Fruit fly (Drosophila melanogaster) whole organism, embryonic: Measurements from ENCODE around the gene dao.

Experiments
- CG10147 ChIP-seq: fragments of 200-800 bp; sonication (Bioruptor generic); optimal IDR thresholded peaks from 2 replicates; lab custom pipeline; 2019; ENCODE audit warnings: missing biosample characterization, mild to moderate bottlenecking, missing genetic modification characterization, moderate library complexity
- CG10366 ChIP-seq: fragments of 200-800 bp; sonication (Bioruptor generic); IDR thresholded peaks from 2 replicates; pipeline ENCODE4 v1.3.6; 2022; ENCODE audit warnings: missing biosample characterization, missing genetic modification characterization
- CG10959 ChIP-seq: fragments of 200-800 bp; sonication (Bioruptor generic); IDR thresholded peaks from 2 replicates; pipeline ENCODE4 v1.3.6; 2022; ENCODE audit warnings: missing biosample characterization, missing genetic modification characterization
- CG11247 ChIP-seq: fragments of 200-800 bp; sonication (Bioruptor generic); IDR thresholded peaks from 2 replicates; pipeline ENCODE4 v1.3.6; 2022; ENCODE audit warnings: missing biosample characterization, missing genetic modification characterization
- CG11398 ChIP-seq: fragments of 200-800 bp; sonication (Bioruptor generic); optimal IDR thresholded peaks from 2 replicates; lab custom pipeline; 2016; ENCODE audit warnings: missing biosample characterization, missing genetic modification characterization
- CG12391 ChIP-seq: fragments of 200-800 bp; sonication (Bioruptor generic); optimal IDR thresholded peaks from 3 replicates; lab custom pipeline; 2018; ENCODE audit warnings: missing biosample characterization, mild to moderate bottlenecking, missing genetic modification characterization, moderate library complexity
- CG12744 ChIP-seq: fragments of 200-800 bp; sonication (Bioruptor generic); optimal IDR thresholded peaks from 2 replicates; lab custom pipeline; 2016; ENCODE audit warnings: missing biosample characterization, missing genetic modification characterization
- CG12769 ChIP-seq: fragments of 200-800 bp; sonication (Bioruptor generic); optimal IDR thresholded peaks from 2 replicates; lab custom pipeline; 2019; ENCODE audit warnings: missing biosample characterization, mild to moderate bottlenecking, missing genetic modification characterization, moderate library complexity
- CG14441 ChIP-seq: fragments of 200-800 bp; sonication (Bioruptor generic); IDR thresholded peaks from 2 replicates; pipeline ENCODE4 v1.3.6; 2022; ENCODE audit warnings: missing biosample characterization, missing genetic modification characterization
- CG14710 ChIP-seq: fragments of 200-800 bp; sonication (Bioruptor generic); optimal IDR thresholded peaks from 3 replicates; lab custom pipeline; 2019; ENCODE audit warnings: missing biosample characterization, mild to moderate bottlenecking, missing genetic modification characterization, moderate library complexity
- CG14860 ChIP-seq: fragments of 200-800 bp; sonication (Bioruptor generic); IDR thresholded peaks from 3 replicates; pipeline ENCODE4 v1.3.6; 2022; ENCODE audit warnings: missing biosample characterization, missing genetic modification characterization; ENCODE audit not compliant: partially characterized antibody
- CG14965 ChIP-seq: fragments of 200-800 bp; sonication (Bioruptor generic); optimal IDR thresholded peaks from 2 replicates; lab custom pipeline; 2016; ENCODE audit warnings: missing biosample characterization, missing genetic modification characterization, borderline replicate concordance
- CG16813 ChIP-seq: fragments of 200-800 bp; sonication (Bioruptor generic); IDR thresholded peaks from 3 replicates; pipeline ENCODE4 v1.3.6; 2022; ENCODE audit warnings: missing biosample characterization, missing genetic modification characterization; ENCODE audit not compliant: partially characterized antibody
- CG30431 ChIP-seq: fragments of 200-800 bp; sonication (Bioruptor generic); optimal IDR thresholded peaks from 2 replicates; lab custom pipeline; 2017; ENCODE audit warnings: missing biosample characterization, missing genetic modification characterization
- CG6254 ChIP-seq: fragments of 200-800 bp; sonication (Bioruptor generic); optimal IDR thresholded peaks from 3 replicates; lab custom pipeline; 2017; ENCODE audit warnings: mild to moderate bottlenecking, missing biosample characterization, missing genetic modification reagents, missing genetic modification characterization
- CG6654 ChIP-seq: fragments of 200-800 bp; sonication (Bioruptor generic); optimal IDR thresholded peaks from 2 replicates; lab custom pipeline; 2017; ENCODE audit warnings: missing biosample characterization, mild to moderate bottlenecking, missing genetic modification characterization
- CG6791 ChIP-seq: fragments of 200-800 bp; sonication (Bioruptor generic); IDR thresholded peaks from 3 replicates; pipeline ENCODE4 v1.3.6; 2022; ENCODE audit warnings: missing biosample characterization, missing genetic modification characterization; ENCODE audit not compliant: partially characterized antibody
- Ets65A ChIP-seq: fragments of 200-800 bp; sonication (Bioruptor generic); peaks from one replicate; lab custom pipeline; 2016; ENCODE audit warnings: missing biosample characterization, missing genetic modification characterization
- HLH4C ChIP-seq: fragments of 200-800 bp; sonication (Bioruptor generic); IDR thresholded peaks from 3 replicates; pipeline ENCODE4 v1.3.6; 2022; ENCODE audit warnings: missing biosample characterization, missing genetic modification characterization; ENCODE audit not compliant: partially characterized antibody
- Hey ChIP-seq: fragments of 200-800 bp; sonication (Bioruptor generic); optimal IDR thresholded peaks from 3 replicates; lab custom pipeline; 2018; ENCODE audit warnings: missing biosample characterization, mild to moderate bottlenecking, missing genetic modification characterization
- HmgZ ChIP-seq: fragments of 200-800 bp; sonication (Bioruptor generic); optimal IDR thresholded peaks from 2 replicates; lab custom pipeline; 2018; ENCODE audit warnings: missing biosample characterization, mild to moderate bottlenecking, missing genetic modification characterization
- Hr39 ChIP-seq: fragments of >200 bp; optimal IDR thresholded peaks from 2 replicates; lab custom pipeline; 2017
- Lhr ChIP-seq: fragments of 200-800 bp; sonication (Bioruptor generic); optimal IDR thresholded peaks from 3 replicates; lab custom pipeline; 2017; ENCODE audit warnings: mild to moderate bottlenecking, missing biosample characterization, missing genetic modification reagents, missing genetic modification characterization
- MTF-1 ChIP-seq: fragments of 200-800 bp; sonication (Bioruptor generic); optimal IDR thresholded peaks from 2 replicates; lab custom pipeline; 2018; ENCODE audit warnings: missing biosample characterization, mild to moderate bottlenecking, missing genetic modification characterization, borderline replicate concordance
- Med ChIP-seq: fragments of 200-800 bp; sonication (Bioruptor generic); peaks from one replicate; lab custom pipeline; 2016; ENCODE audit warnings: missing biosample characterization, missing genetic modification characterization, mild to moderate bottlenecking, inconsistent platforms, moderate library complexity
- Taf1 ChIP-seq: fragments of 200-800 bp; sonication (Bioruptor generic); IDR thresholded peaks from 2 replicates; pipeline ENCODE4 v1.3.6; 2022; ENCODE audit warnings: missing biosample characterization, missing genetic modification characterization
- Xrp1 ChIP-seq: fragments of 200-800 bp; sonication (Bioruptor generic); IDR thresholded peaks from 2 replicates; pipeline ENCODE4 v1.3.6; 2022; ENCODE audit warnings: missing biosample characterization, missing genetic modification characterization
- abd-A ChIP-seq: fragments of 200-800 bp; sonication (Bioruptor generic); optimal IDR thresholded peaks from 3 replicates; lab custom pipeline; 2019; ENCODE audit warnings: missing biosample characterization, mild to moderate bottlenecking, missing genetic modification characterization, moderate library complexity
- chinmo ChIP-seq: fragments of 200-800 bp; sonication (Bioruptor generic); IDR thresholded peaks from 4 replicates; pipeline ENCODE4 v1.3.6; 2022; ENCODE audit warnings: missing biosample characterization, missing genetic modification characterization; ENCODE audit not compliant: partially characterized antibody
- gem ChIP-seq: fragments of 200-800 bp; sonication (Bioruptor generic); optimal IDR thresholded peaks from 2 replicates; lab custom pipeline; 2019; ENCODE audit warnings: missing biosample characterization, mild to moderate bottlenecking, missing genetic modification characterization, moderate library complexity
- gsb-n ChIP-seq: fragments of 200-800 bp; sonication (Bioruptor generic); optimal IDR thresholded peaks from 3 replicates; lab custom pipeline; 2018; ENCODE audit warnings: missing biosample characterization, mild to moderate bottlenecking, missing genetic modification characterization
- inv ChIP-seq: fragments of 200-800 bp; sonication (Bioruptor generic); IDR thresholded peaks from 2 replicates; pipeline ENCODE4 v1.3.6; 2022; ENCODE audit warnings: missing biosample characterization, missing genetic modification characterization; ENCODE audit not compliant: partially characterized antibody
- lov ChIP-seq, 2 experiments: fragments of 200-800 bp in 1 of 2; fragments of >200 bp in 1 of 2; sonication (Bioruptor generic) in 1 of 2; IDR thresholded peaks in 1 of 2; optimal IDR thresholded peaks in 1 of 2; 2 replicates in 1 of 2; 3 replicates in 1 of 2; pipeline versions ENCODE4 v1.3.6 to Lab custom; 2017 to 2022; ENCODE audit warnings: missing biosample characterization in 1 of 2, missing genetic modification characterization in 1 of 2
- nerfin-2 ChIP-seq: fragments of 200-800 bp; sonication (Bioruptor generic); IDR thresholded peaks from 2 replicates; pipeline ENCODE4 v1.3.6; 2022; ENCODE audit warnings: missing biosample characterization, missing genetic modification characterization; ENCODE audit not compliant: partially characterized antibody
- nmo ChIP-seq: fragments of 200-800 bp; sonication (Bioruptor generic); optimal IDR thresholded peaks from 2 replicates; lab custom pipeline; 2018; ENCODE audit warnings: missing biosample characterization, mild to moderate bottlenecking, missing genetic modification characterization, moderate library complexity
- pho ChIP-seq: fragments of 200-800 bp; sonication (Bioruptor generic); optimal IDR thresholded peaks from 2 replicates; lab custom pipeline; 2016; ENCODE audit warnings: missing biosample characterization, missing genetic modification characterization
- ranshi ChIP-seq: fragments of 200-800 bp; sonication (Bioruptor generic); IDR thresholded peaks from 2 replicates; pipeline ENCODE4 v1.3.6; 2022; ENCODE audit warnings: missing biosample characterization, missing genetic modification characterization
- sens ChIP-seq: fragments of 200-800 bp; sonication (Bioruptor generic); peaks from one replicate; lab custom pipeline; 2016; ENCODE audit warnings: missing biosample characterization, missing genetic modification characterization
- sim ChIP-seq: fragments of 200-800 bp; sonication (Bioruptor generic); IDR thresholded peaks from 2 replicates; pipeline ENCODE4 v1.3.6; 2022; ENCODE audit warnings: missing biosample characterization, missing genetic modification characterization
- slou ChIP-seq: fragments of 200-800 bp; sonication (Bioruptor generic); optimal IDR thresholded peaks from 3 replicates; lab custom pipeline; 2016; ENCODE audit warnings: missing biosample characterization, missing genetic modification characterization
- sob ChIP-seq: fragments of 200-800 bp; sonication (Bioruptor generic); IDR thresholded peaks from 2 replicates; pipeline ENCODE4 v1.3.6; 2022; ENCODE audit warnings: missing biosample characterization, missing genetic modification characterization
- trem ChIP-seq: fragments of 200-800 bp; optimal IDR thresholded peaks from 3 replicates; lab custom pipeline; 2019; ENCODE audit warnings: missing biosample characterization, mild to moderate bottlenecking, missing genetic modification characterization, moderate library complexity
- unc-4 ChIP-seq: fragments of 200-800 bp; sonication (Bioruptor generic); IDR thresholded peaks from 2 replicates; pipeline ENCODE4 v1.3.6; 2022; ENCODE audit warnings: missing biosample characterization, missing genetic modification characterization; ENCODE audit not compliant: partially characterized antibody
- wdn ChIP-seq: fragments of 200-800 bp; sonication (Bioruptor generic); IDR thresholded peaks from 2 replicates; pipeline ENCODE4 v1.3.6; 2022; ENCODE audit warnings: missing biosample characterization, missing genetic modification characterization

Gene dao

dm6 chr2L:15243413-15243812 lies 5.3 kb upstream of the dao start:
- TF ChIP-seq CG10959 (GFP tag; lab: Robert Waterston, UW), result 0 out of 2 replicates have a peak, but pooled peaks have one; percentile 0
- no peak for TF ChIP-seq nmo
- TF ChIP-seq Hr39 (lab: Kevin White, UChicago), result peak; percentile 81
- no peak for TF ChIP-seq CG6254 (GFP tag; lab: Kevin White, UChicago)
- TF ChIP-seq Ets65A (GFP tag; lab: Kevin White, UChicago), result peak; percentile 29
- no peak for TF ChIP-seq gsb-n
- TF ChIP-seq CG10147, result no peak
- TF ChIP-seq, all 482 proteins: peak for 3

DNA sequence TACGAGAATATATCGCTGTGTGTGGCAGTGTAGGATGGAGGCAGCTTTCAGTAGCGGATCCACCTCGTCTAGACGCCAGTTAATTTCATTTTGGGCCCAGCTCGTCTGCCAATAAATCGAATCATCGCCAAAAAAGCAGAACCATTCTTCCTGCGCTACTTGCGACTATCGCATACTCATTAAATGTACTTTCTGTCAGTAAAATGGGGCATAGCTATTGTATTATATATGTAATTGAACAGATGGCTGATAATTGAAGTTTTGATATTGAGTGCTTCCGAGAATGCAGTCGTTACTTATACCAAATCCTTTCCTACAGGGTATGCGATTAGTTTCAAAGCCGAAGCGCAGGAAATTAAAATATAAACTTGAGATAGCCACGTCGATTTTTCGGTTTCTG lies 4.0 kb upstream of the dao start:
- no peak for TF ChIP-seq sob (GFP tag; lab: Robert Waterston, UW)
- TF ChIP-seq HLH4C (GFP tag; lab: Robert Waterston, UW), result peak; percentile 66; the same call in 2 of the 3 replicates
- TF ChIP-seq sim (GFP tag; lab: Robert Waterston, UW), result no peak
- TF ChIP-seq nerfin-2 (GFP tag; lab: Robert Waterston, UW), result peak; percentile 63; the same call in 1 of the 2 replicates
- TF ChIP-seq CG6791, result peak; percentile 57; the same call in 1 of the 3 replicates
- TF ChIP-seq lov (optimal IDR thresholded peaks at IDR 0.05; lab: Kevin White, UChicago), result no peak
- TF ChIP-seq lov (GFP tag; IDR thresholded peaks at IDR 0.05; lab: Robert Waterston, UW), result no peak
- TF ChIP-seq pho (GFP tag; lab: Kevin White, UChicago), result no peak
- no peak for TF ChIP-seq Taf1 (GFP tag; lab: Robert Waterston, UW)
- no peak for TF ChIP-seq wdn (GFP tag; lab: Robert Waterston, UW)
- peak; percentile 58; the same call in 2 of the 3 replicates for TF ChIP-seq CG14860 (GFP tag; lab: Robert Waterston, UW)
- no peak for TF ChIP-seq CG11398
- TF ChIP-seq CG14965 (GFP tag; lab: Kevin White, UChicago), result no peak
- peak; percentile 53; the same call in 2 of the 3 replicates for TF ChIP-seq CG16813 (GFP tag; lab: Robert Waterston, UW)
- peak; percentile 12; the same call in 1 of the 2 replicates for TF ChIP-seq inv (GFP tag; lab: Robert Waterston, UW)
- peak; percentile 19 for TF ChIP-seq sens
- TF ChIP-seq, all 482 proteins: peak for 7

DNA sequence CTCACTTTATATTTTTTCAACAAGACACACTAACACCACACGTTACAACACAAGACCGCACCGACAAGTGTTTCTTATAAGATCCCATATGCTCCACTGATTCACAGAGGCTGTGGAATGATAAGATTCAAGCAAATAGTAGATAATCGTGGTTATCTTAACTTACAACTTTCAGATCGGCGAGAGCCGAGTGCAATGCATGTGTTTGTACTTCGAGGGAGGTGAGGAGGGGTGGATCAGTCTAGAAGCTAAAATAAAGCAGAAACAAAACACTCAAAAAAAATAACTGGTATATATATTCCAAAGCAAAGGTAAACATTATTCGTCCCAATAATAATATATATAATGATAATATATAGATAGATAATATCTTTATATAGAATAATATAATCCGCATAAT lies 1.1 kb upstream of the dao start, which contains the start of gene ZnT35C:
Gene ZnT35C (minus strand): TSS at position 101 of the 400 bp plus-strand sequence.
- TF ChIP-seq Xrp1, result no peak
- TF ChIP-seq CG14710 (tag; lab: Kevin White, UChicago), result no peak
- no peak for TF ChIP-seq CG12769 (tag; lab: Kevin White, UChicago)
- TF ChIP-seq CG12391 (tag; lab: Kevin White, UChicago), result no peak
- TF ChIP-seq gem, result peak; percentile 10
- peak; percentile 66 for TF ChIP-seq MTF-1 (GFP tag; lab: Kevin White, UChicago)
- TF ChIP-seq slou (GFP tag; lab: Kevin White, UChicago), result no peak
- TF ChIP-seq CG6654, result no peak

- TF ChIP-seq inv (GFP tag; lab: Robert Waterston, UW) (peak; percentile 2; the same call in 1 of the 2 replicates), CG14441 (no peak), trem (tag; lab: Kevin White, UChicago) (no peak), HmgZ (tag; lab: Kevin White, UChicago) (no peak), sens (peak; percentile 73), abd-A (tag; lab: Kevin White, UChicago) (no peak), CG10366 (GFP tag; lab: Robert Waterston, UW) (no peak), ranshi (GFP tag; lab: Robert Waterston, UW) (0 out of 2 replicates have a peak, but pooled peaks have one; percentile 0), CG11247 (no peak), Ets65A (GFP tag; lab: Kevin White, UChicago) (peak; percentile 79), Med (peak; percentile 79), CG14965 (GFP tag; lab: Kevin White, UChicago) (peak; percentile 14), CG30431 (no peak), chinmo (0 out of 4 replicates have a peak, but pooled peaks have one; percentile 36), CG12744 (no peak), Lhr (GFP tag; lab: Kevin White, UChicago) (no peak), Hey (tag; lab: Kevin White, UChicago) (no peak), nerfin-2 (GFP tag; lab: Robert Waterston, UW) (no peak), unc-4 (no peak)
These were observed 381 bp downstream of the dao start for dm6 chr2L:15249006-15249513.
